Fruit fly (Drosophila melanogaster) whole organism, embryonic: ENCODE measurements around the gene borr.

ENCODE experiments used
- B-H1 ChIP-seq: fragments of 200-800 bp; sonication (Bioruptor generic); IDR thresholded peaks from 3 replicates; pipeline ENCODE4 v1.3.6; 2022; ENCODE audit warnings: missing biosample characterization, missing genetic modification characterization
- Bdp1 ChIP-seq: fragments of 200-800 bp; sonication (Bioruptor generic); optimal IDR thresholded peaks from 3 replicates; lab custom pipeline; 2016; ENCODE audit warnings: missing biosample characterization, missing genetic modification characterization
- BtbVII ChIP-seq: fragments of 200-800 bp; sonication (Bioruptor generic); optimal IDR thresholded peaks from 3 replicates; lab custom pipeline; 2017; ENCODE audit warnings: missing biosample characterization, mild to moderate bottlenecking, missing genetic modification characterization
- CG10267 ChIP-seq: fragments of 200-800 bp; sonication (Bioruptor generic); optimal IDR thresholded peaks from 2 replicates; lab custom pipeline; 2018; ENCODE audit warnings: missing biosample characterization, mild to moderate bottlenecking, missing genetic modification characterization, moderate library complexity
- CG11560 ChIP-seq: fragments of 200-800 bp; sonication (Bioruptor generic); IDR thresholded peaks from 3 replicates; pipeline ENCODE4 v1.3.6; 2022; ENCODE audit warnings: missing biosample characterization, missing genetic modification characterization
- CG11695 ChIP-seq: fragments of 200-800 bp; sonication (Bioruptor generic); IDR thresholded peaks from 3 replicates; pipeline ENCODE4 v1.3.6; 2022; ENCODE audit warnings: missing biosample characterization, missing genetic modification characterization
- CG14667 ChIP-seq: fragments of 200-800 bp; sonication (Bioruptor generic); IDR thresholded peaks from 2 replicates; pipeline ENCODE4 v1.3.6; 2022; ENCODE audit warnings: missing biosample characterization, missing genetic modification characterization
- CG15696 ChIP-seq: fragments of 200-800 bp; sonication (Bioruptor generic); optimal IDR thresholded peaks from 2 replicates; lab custom pipeline; 2019; ENCODE audit warnings: missing biosample characterization, mild to moderate bottlenecking, missing genetic modification characterization, moderate library complexity
- CG17328 ChIP-seq: fragments of 200-800 bp; sonication (Bioruptor generic); IDR thresholded peaks from 2 replicates; pipeline ENCODE4 v1.3.6; 2022; ENCODE audit warnings: missing biosample characterization, missing genetic modification characterization
- CG17359 ChIP-seq: fragments of 200-800 bp; sonication (Bioruptor generic); optimal IDR thresholded peaks from 3 replicates; lab custom pipeline; 2018; ENCODE audit warnings: missing biosample characterization, mild to moderate bottlenecking, missing genetic modification characterization, moderate library complexity
- CG2889 ChIP-seq: fragments of 200-800 bp; sonication (Bioruptor generic); IDR thresholded peaks from 3 replicates; pipeline ENCODE4 v1.3.6; 2022; ENCODE audit warnings: missing biosample characterization, missing genetic modification characterization
- CG30403 ChIP-seq: fragments of 200-800 bp; sonication (Bioruptor generic); optimal IDR thresholded peaks from 3 replicates; lab custom pipeline; 2016; ENCODE audit warnings: missing biosample characterization, missing genetic modification characterization
- CG3281 ChIP-seq: fragments of 200-800 bp; sonication (Bioruptor generic); optimal IDR thresholded peaks from 3 replicates; lab custom pipeline; 2017; ENCODE audit warnings: missing biosample characterization, mild to moderate bottlenecking, missing genetic modification characterization
- CG3407 ChIP-seq: fragments of 200-800 bp; sonication (Bioruptor generic); optimal IDR thresholded peaks from 2 replicates; lab custom pipeline; 2018; ENCODE audit warnings: missing biosample characterization, mild to moderate bottlenecking, missing genetic modification characterization
- CG3838 ChIP-seq: fragments of 200-800 bp; sonication (Bioruptor generic); optimal IDR thresholded peaks from 3 replicates; lab custom pipeline; 2016; ENCODE audit warnings: missing biosample characterization, missing genetic modification characterization
- CG3995 ChIP-seq: fragments of 200-800 bp; sonication (Bioruptor generic); optimal IDR thresholded peaks from 3 replicates; lab custom pipeline; 2016; ENCODE audit warnings: missing biosample characterization, missing genetic modification characterization
- CG4707 ChIP-seq: fragments of 200-800 bp; sonication (Bioruptor generic); optimal IDR thresholded peaks from 2 replicates; lab custom pipeline; 2018; ENCODE audit warnings: missing biosample characterization, mild to moderate bottlenecking, missing genetic modification characterization, moderate library complexity
- CG6654 ChIP-seq: fragments of 200-800 bp; sonication (Bioruptor generic); optimal IDR thresholded peaks from 2 replicates; lab custom pipeline; 2017; ENCODE audit warnings: missing biosample characterization, mild to moderate bottlenecking, missing genetic modification characterization
- CG6813 ChIP-seq: fragments of 200-800 bp; sonication (Bioruptor generic); optimal IDR thresholded peaks from 2 replicates; lab custom pipeline; 2017; ENCODE audit warnings: missing biosample characterization, missing genetic modification characterization, mild to moderate bottlenecking, moderate library complexity, missing genetic modification reagents
- CG7357 ChIP-seq: fragments of 200-800 bp; sonication (Bioruptor generic); IDR thresholded peaks from 3 replicates; pipeline ENCODE4 v1.3.6; 2022; ENCODE audit warnings: missing biosample characterization, missing genetic modification characterization
- CG7745 ChIP-seq: fragments of 200-800 bp; sonication (Bioruptor generic); optimal IDR thresholded peaks from 2 replicates; lab custom pipeline; 2018; ENCODE audit warnings: missing biosample characterization, mild to moderate bottlenecking, missing genetic modification characterization, moderate library complexity
- CG8359 ChIP-seq: fragments of 200-800 bp; sonication (Bioruptor generic); optimal IDR thresholded peaks from 2 replicates; lab custom pipeline; 2017; ENCODE audit warnings: missing biosample characterization, mild to moderate bottlenecking, missing genetic modification characterization, borderline replicate concordance
- CG8388 ChIP-seq: fragments of 200-800 bp; sonication (Bioruptor generic); optimal IDR thresholded peaks from 2 replicates; lab custom pipeline; 2019; ENCODE audit warnings: missing biosample characterization, mild to moderate bottlenecking, missing genetic modification characterization, moderate library complexity
- Deaf1 ChIP-seq: fragments of 200-800 bp; optimal IDR thresholded peaks from 3 replicates; lab custom pipeline; 2019; ENCODE audit warnings: missing biosample characterization, mild to moderate bottlenecking, missing genetic modification characterization, moderate library complexity
- Dip3 ChIP-seq: fragments of 200-800 bp; sonication (Bioruptor generic); optimal IDR thresholded peaks from 3 replicates; lab custom pipeline; 2016; ENCODE audit warnings: missing biosample characterization, missing genetic modification characterization
- Drgx ChIP-seq: fragments of 200-800 bp; sonication (Bioruptor generic); IDR thresholded peaks from 2 replicates; pipeline ENCODE4 v1.3.6; 2022; ENCODE audit warnings: missing biosample characterization, missing genetic modification characterization
- Hr78 ChIP-seq, 2 experiments: fragments of 200-800 bp in 1 of 2; fragments of >200 bp in 1 of 2; sonication (Bioruptor generic) in 1 of 2; optimal IDR thresholded peaks; 2 replicates each; lab custom pipeline; 2017 to 2019; ENCODE audit warnings: missing biosample characterization in 2 of 2, missing genetic modification characterization in 2 of 2, mild to moderate bottlenecking in 1 of 2, moderate library complexity in 1 of 2
- Kr ChIP-seq: fragments of 200-800 bp; sonication (Bioruptor generic); optimal IDR thresholded peaks from 2 replicates; lab custom pipeline; 2017; ENCODE audit warnings: missing biosample characterization, mild to moderate bottlenecking, missing genetic modification characterization
- MBD-R2 ChIP-seq: fragments of 200-800 bp; sonication (Bioruptor generic); IDR thresholded peaks from 2 replicates; pipeline ENCODE4 v1.3.6; 2022; ENCODE audit warnings: missing biosample characterization, missing genetic modification characterization
- Mad ChIP-seq: fragments of 200-800 bp; sonication (Bioruptor generic); optimal IDR thresholded peaks from 2 replicates; lab custom pipeline; 2016; ENCODE audit warnings: missing biosample characterization, missing genetic modification characterization
- Mrtf ChIP-seq: fragments of 200-800 bp; sonication (Bioruptor generic); IDR thresholded peaks from 3 replicates; pipeline ENCODE4 v1.3.6; 2022; ENCODE audit warnings: missing biosample characterization, missing genetic modification characterization
- Scr ChIP-seq: fragments of 200-800 bp; sonication (Bioruptor generic); IDR thresholded peaks from 2 replicates; pipeline ENCODE4 v1.3.6; 2022; ENCODE audit warnings: missing biosample characterization, missing genetic modification characterization; ENCODE audit not compliant: partially characterized antibody
- Ssrp ChIP-seq: fragments of 200-800 bp; sonication (Bioruptor generic); optimal IDR thresholded peaks from 2 replicates; lab custom pipeline; 2018; ENCODE audit warnings: missing biosample characterization, mild to moderate bottlenecking, missing genetic modification characterization, moderate library complexity
- ac ChIP-seq: fragments of 200-800 bp; sonication (Bioruptor generic); optimal IDR thresholded peaks from 3 replicates; lab custom pipeline; 2017; ENCODE audit warnings: missing biosample characterization, mild to moderate bottlenecking, missing genetic modification characterization
- amos ChIP-seq: fragments of 200-800 bp; sonication (Bioruptor generic); IDR thresholded peaks from 2 replicates; pipeline ENCODE4 v1.3.6; 2022; ENCODE audit warnings: missing biosample characterization, missing genetic modification characterization; ENCODE audit not compliant: partially characterized antibody
- cg ChIP-seq: fragments of 200-800 bp; sonication (Bioruptor generic); optimal IDR thresholded peaks from 3 replicates; lab custom pipeline; 2019; ENCODE audit warnings: missing biosample characterization, mild to moderate bottlenecking, missing genetic modification characterization, moderate library complexity
- chm ChIP-seq: fragments of 200-800 bp; sonication (Bioruptor generic); IDR thresholded peaks from 2 replicates; pipeline ENCODE4 v1.3.6; 2022; ENCODE audit warnings: missing biosample characterization, missing genetic modification characterization
- crol ChIP-seq: fragments of 200-800 bp; sonication (Bioruptor generic); IDR thresholded peaks from 2 replicates; pipeline ENCODE4 v1.3.6; 2022; ENCODE audit warnings: missing biosample characterization, missing genetic modification characterization
- eyg ChIP-seq: fragments of 200-800 bp; sonication (Bioruptor generic); optimal IDR thresholded peaks from 3 replicates; lab custom pipeline; 2016; ENCODE audit warnings: missing biosample characterization, missing genetic modification characterization
- fd96Cb ChIP-seq: fragments of 200-800 bp; sonication (Bioruptor generic); optimal IDR thresholded peaks from 2 replicates; lab custom pipeline; 2018; ENCODE audit warnings: missing biosample characterization, mild to moderate bottlenecking, missing genetic modification characterization, moderate library complexity
- fru ChIP-seq: fragments of >200 bp; optimal IDR thresholded peaks from 2 replicates; lab custom pipeline; 2017
- lola ChIP-seq, 3 experiments: fragments of >200 bp in 2 of 3; fragments of 200-800 bp in 1 of 3; sonication (Bioruptor generic) in 1 of 3; optimal IDR thresholded peaks; 2 replicates each; lab custom pipeline; 2017 to 2019; ENCODE audit warnings: missing biosample characterization in 3 of 3, missing genetic modification characterization in 3 of 3, mild to moderate bottlenecking in 1 of 3, moderate library complexity in 1 of 3
- prd ChIP-seq, 3 experiments: fragments of >200 bp in 2 of 3; fragments of 200-800 bp in 1 of 3; sonication (Bioruptor generic) in 1 of 3; optimal IDR thresholded peaks in 2 of 3; IDR thresholded peaks in 1 of 3; 2 replicates in 2 of 3; 3 replicates in 1 of 3; pipeline versions ENCODE4 v1.3.6 to Lab custom; 2017 to 2022; ENCODE audit warnings: missing biosample characterization in 1 of 3, missing genetic modification characterization in 1 of 3
- run ChIP-seq: fragments of 200-800 bp; sonication (Bioruptor generic); optimal IDR thresholded peaks from 3 replicates; lab custom pipeline; 2018; ENCODE audit warnings: missing biosample characterization, mild to moderate bottlenecking, missing genetic modification characterization
- sima ChIP-seq: fragments of 200-800 bp; sonication (Bioruptor generic); optimal IDR thresholded peaks from 2 replicates; lab custom pipeline; 2016; ENCODE audit warnings: missing biosample characterization, missing genetic modification characterization
- twi ChIP-seq: fragments of 200-800 bp; optimal IDR thresholded peaks from 2 replicates; lab custom pipeline; 2019; ENCODE audit warnings: missing biosample characterization, mild to moderate bottlenecking, missing genetic modification characterization, moderate library complexity
- vfl ChIP-seq: fragments of 200-800 bp; sonication (Bioruptor generic); optimal IDR thresholded peaks from 2 replicates; lab custom pipeline; 2016; ENCODE audit warnings: missing biosample characterization, missing genetic modification characterization
- vvl ChIP-seq: fragments of 200-800 bp; sonication (Bioruptor generic); IDR thresholded peaks from 2 replicates; pipeline ENCODE4 v1.3.6; 2022; ENCODE audit warnings: missing biosample characterization, missing genetic modification characterization

Gene borr

DNA sequence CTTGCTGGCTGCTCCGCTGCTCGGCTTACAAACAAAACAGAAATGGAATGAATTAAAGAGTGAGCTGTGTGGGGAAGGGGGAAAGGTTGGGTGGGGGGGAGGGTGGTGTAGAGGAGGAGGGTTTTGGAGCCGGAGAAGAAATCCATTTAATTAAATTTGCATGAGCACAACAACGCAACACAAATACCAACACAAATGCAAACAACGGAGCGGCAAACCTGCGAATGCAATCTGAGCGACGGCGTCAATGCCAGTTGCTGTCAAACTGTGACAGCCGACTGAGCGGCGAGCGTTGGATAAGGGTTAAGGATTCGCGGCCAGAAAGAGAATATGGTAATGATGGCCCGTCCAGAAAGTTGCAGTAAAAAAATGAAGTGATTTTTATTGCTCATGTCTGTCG, 27.5 kb downstream of the borr start:
- peak; percentile 35; the same call in 1 of the 2 replicates for TF ChIP-seq crol
- no peak for TF ChIP-seq sima (GFP tag; lab: Kevin White, UChicago)
- peak; percentile 88 for TF ChIP-seq CG6654 (GFP tag; lab: Kevin White, UChicago)
- no peak for TF ChIP-seq amos (GFP tag; lab: Robert Waterston, UW)
- no peak for TF ChIP-seq chm (GFP tag; lab: Robert Waterston, UW)
- TF ChIP-seq Drgx (GFP tag; lab: Robert Waterston, UW) = 0 out of 2 replicates have a peak, but pooled peaks have one; percentile 8
- TF ChIP-seq vvl = peak; percentile 53
- no peak for TF ChIP-seq fd96Cb (tag; lab: Kevin White, UChicago)
- TF ChIP-seq, all 482 proteins: peak for 4

DNA sequence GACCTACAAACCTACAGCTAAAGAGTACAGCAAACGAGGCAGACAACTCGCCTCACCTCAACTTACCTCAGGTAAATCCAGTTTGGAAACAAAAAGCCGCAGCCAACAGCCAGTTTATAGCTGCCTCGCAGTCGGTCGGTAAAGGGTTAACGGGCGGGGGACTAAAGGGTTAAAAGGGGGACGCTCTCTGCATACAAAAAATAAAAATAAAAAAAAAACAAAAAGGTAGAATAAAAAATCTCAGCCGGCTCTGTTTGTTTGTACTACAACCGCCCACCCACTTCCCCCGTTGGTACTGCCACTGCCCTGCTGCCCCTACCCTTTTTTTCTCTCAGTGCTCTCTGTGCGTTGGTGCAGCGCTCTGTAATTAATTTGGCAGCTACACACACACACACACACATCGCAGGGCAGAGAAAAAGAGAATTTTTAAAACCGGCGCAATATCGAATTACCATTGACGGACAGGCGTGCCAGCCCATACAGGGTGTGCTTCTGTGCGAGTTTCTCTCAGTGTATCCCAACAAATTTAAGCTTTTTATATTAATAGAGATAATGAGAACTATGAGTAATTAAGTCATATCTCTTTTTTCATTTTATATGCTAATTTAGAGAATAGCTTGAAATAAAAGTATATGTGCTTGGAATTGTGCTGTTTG, 28.4 kb downstream of the borr start:
- peak; percentile 54; the same call in 1 of the 3 replicates for TF ChIP-seq CG7357 (GFP tag; lab: Robert Waterston, UW)
- TF ChIP-seq CG3407 (GFP tag; lab: Kevin White, UChicago) = no peak
- TF ChIP-seq CG17328 (GFP tag; lab: Robert Waterston, UW) = peak; percentile 69
- TF ChIP-seq Ssrp (tag; lab: Kevin White, UChicago) = no peak
- TF ChIP-seq eyg (GFP tag; lab: Kevin White, UChicago) = no peak
- peak; percentile 58 for TF ChIP-seq CG14667 (GFP tag; lab: Robert Waterston, UW)
- TF ChIP-seq BtbVII = no peak
- no peak for TF ChIP-seq CG3995 (GFP tag; lab: Kevin White, UChicago)
- peak; percentile 52 for TF ChIP-seq CG30403
- no peak for TF ChIP-seq Hr78 (GFP tag; optimal IDR thresholded peaks at IDR 0.05; lab: Kevin White, UChicago)
- TF ChIP-seq MBD-R2 (GFP tag; lab: Robert Waterston, UW) = 0 out of 2 replicates have a peak, but pooled peaks have one; percentile 19
- no peak for TF ChIP-seq CG8388 (GFP tag; lab: Kevin White, UChicago)
- TF ChIP-seq CG10267 (tag; lab: Kevin White, UChicago) = no peak
- peak; percentile 10 for TF ChIP-seq cg (GFP tag; lab: Kevin White, UChicago)
- TF ChIP-seq prd (optimal IDR thresholded peaks at IDR 0.05; lab: Kevin White, UChicago) = no peak
- TF ChIP-seq prd (GFP tag; IDR thresholded peaks at IDR 0.05; lab: Robert Waterston, UW) = peak; percentile 82
- TF ChIP-seq Kr (GFP tag; lab: Kevin White, UChicago) = peak; percentile 19
- no peak for TF ChIP-seq Bdp1 (GFP tag; lab: Kevin White, UChicago)
- no peak for TF ChIP-seq run
- TF ChIP-seq CG3838 (GFP tag; lab: Kevin White, UChicago) = no peak
- no peak for TF ChIP-seq twi (tag; lab: Kevin White, UChicago)
- no peak for TF ChIP-seq Scr (GFP tag; lab: Robert Waterston, UW)
- no peak for TF ChIP-seq CG17359 (tag; lab: Kevin White, UChicago)
- peak; percentile 64 for TF ChIP-seq CG11695 (GFP tag; lab: Robert Waterston, UW)
- TF ChIP-seq Dip3 = no peak
- no peak for TF ChIP-seq CG4707
- peak; percentile 62 for TF ChIP-seq B-H1
- no peak for TF ChIP-seq CG8359
- TF ChIP-seq ac (GFP tag; lab: Kevin White, UChicago) = no peak
- TF ChIP-seq vfl (GFP tag; lab: Kevin White, UChicago) = no peak
- no peak for TF ChIP-seq CG15696 (tag; lab: Kevin White, UChicago)
- TF ChIP-seq CG11560 (tag; lab: Robert Waterston, UW) = no peak
- TF ChIP-seq lola (GFP tag; optimal IDR thresholded peaks at IDR 0.05; lab: Kevin White, UChicago) = no peak
- 0 out of 3 replicates have a peak, but pooled peaks have one; percentile 49 for TF ChIP-seq Mrtf (GFP tag; lab: Robert Waterston, UW)
- peak; percentile 13 for TF ChIP-seq CG6813 (GFP tag; lab: Kevin White, UChicago)
- peak; percentile 65; the same call in 2 of the 3 replicates for TF ChIP-seq CG2889 (GFP tag; lab: Robert Waterston, UW)
- TF ChIP-seq Mad (GFP tag; lab: Kevin White, UChicago) = no peak
- TF ChIP-seq fru (lab: Kevin White, UChicago) = no peak
- no peak for TF ChIP-seq Deaf1 (tag; lab: Kevin White, UChicago)
- no peak for TF ChIP-seq CG7745 (tag; lab: Kevin White, UChicago)
- TF ChIP-seq CG3281 (GFP tag; lab: Kevin White, UChicago) = no peak
